Fruit fly (Drosophila melanogaster) whole organism, wandering third instar larva: ENCODE results near the gene CG6277.

Experiments used
- Abd-B ChIP-seq: fragments of >200 bp; optimal IDR thresholded peaks from 2 replicates; lab custom pipeline; 2017; ENCODE audit warnings: missing biosample characterization, missing genetic modification characterization
- CG32264 ChIP-seq: fragments of 200-800 bp; sonication (Bioruptor generic); optimal IDR thresholded peaks from 2 replicates; lab custom pipeline; 2016; ENCODE audit warnings: missing biosample characterization, missing genetic modification characterization
- CrebA ChIP-seq: fragments of 200-800 bp; sonication (Bioruptor generic); optimal IDR thresholded peaks from 2 replicates; lab custom pipeline; 2016; ENCODE audit warnings: missing biosample characterization, mild to moderate bottlenecking, missing genetic modification characterization, borderline replicate concordance
- Dfd ChIP-seq: fragments of >200 bp; optimal IDR thresholded peaks from 2 replicates; lab custom pipeline; 2017; ENCODE audit warnings: missing biosample characterization, missing genetic modification characterization
- Dif ChIP-seq: fragments of 200-275, 200-300 bp; sonication (Bioruptor generic); optimal IDR thresholded peaks from 2 replicates; lab custom pipeline; 2018; ENCODE audit warnings: missing biosample characterization, missing genetic modification characterization; ENCODE audit not compliant: partially characterized antibody
- GATAd ChIP-seq: sonication (Bioruptor generic); optimal IDR thresholded peaks from 2 replicates; lab custom pipeline; 2016; ENCODE audit warnings: missing biosample characterization, missing genetic modification characterization
- HLH106 ChIP-seq: fragments of 200-800 bp; optimal IDR thresholded peaks from 3 replicates; lab custom pipeline; 2019; ENCODE audit warnings: missing biosample characterization, mild to moderate bottlenecking, missing genetic modification characterization, moderate library complexity
- Hr78 ChIP-seq: fragments of >200 bp; optimal IDR thresholded peaks from 2 replicates; lab custom pipeline; 2017; ENCODE audit warnings: missing biosample characterization, missing genetic modification characterization
- Hr83 ChIP-seq: fragments of 200-300 bp; sonication (Bioruptor generic); optimal IDR thresholded peaks from 2 replicates; lab custom pipeline; 2016; ENCODE audit warnings: missing biosample characterization, mild to moderate bottlenecking, missing genetic modification characterization, moderate library complexity; ENCODE audit not compliant: poor library complexity, severe bottlenecking
- Jra ChIP-seq: sonication (Bioruptor generic); optimal IDR thresholded peaks from 2 replicates; lab custom pipeline; 2016; ENCODE audit warnings: missing biosample characterization, missing genetic modification characterization
- Mio ChIP-seq: sonication (Bioruptor generic); optimal IDR thresholded peaks from 2 replicates; lab custom pipeline; 2016; ENCODE audit warnings: missing biosample characterization, missing genetic modification characterization
- Myc ChIP-seq: fragments of >200 bp; optimal IDR thresholded peaks from 2 replicates; lab custom pipeline; 2017
- N ChIP-seq: fragments of >200 bp; optimal IDR thresholded peaks from 2 replicates; lab custom pipeline; 2018; ENCODE audit warnings: missing biosample characterization, missing external identifiers, missing genetic modification characterization
- Rel ChIP-seq, 2 experiments: fragments of 200-800 bp; sonication (Bioruptor generic) in 1 of 2; optimal IDR thresholded peaks; 2 replicates in 1 of 2; 3 replicates in 1 of 2; lab custom pipeline; 2016 to 2019; ENCODE audit warnings: mild to moderate bottlenecking in 2 of 2, missing biosample characterization in 2 of 2, missing genetic modification characterization in 2 of 2, moderate library complexity in 1 of 2
- Sp1 ChIP-seq: fragments of 200-800 bp; sonication (Bioruptor generic); optimal IDR thresholded peaks from 3 replicates; lab custom pipeline; 2019; ENCODE audit warnings: missing biosample characterization, mild to moderate bottlenecking, missing genetic modification characterization, moderate library complexity
- Vsx2 ChIP-seq: fragments of 200-300, 225-300 bp; sonication (Bioruptor generic); optimal IDR thresholded peaks from 2 replicates; lab custom pipeline; 2018; ENCODE audit warnings: missing biosample characterization, missing genetic modification characterization; ENCODE audit not compliant: partially characterized antibody
- br ChIP-seq: fragments of 200-800 bp; sonication (Bioruptor generic); optimal IDR thresholded peaks from 2 replicates; lab custom pipeline; 2016; ENCODE audit warnings: missing biosample characterization, missing genetic modification characterization
- brk ChIP-seq: fragments of 200-800 bp; sonication (Bioruptor generic); optimal IDR thresholded peaks from 2 replicates; lab custom pipeline; 2016; ENCODE audit warnings: missing biosample characterization, mild to moderate bottlenecking, missing genetic modification characterization
- dl ChIP-seq, 2 experiments: fragments of 175-275, 200-275 bp in 1 of 2; fragments of 200-275 bp in 1 of 2; sonication (Bioruptor generic); optimal IDR thresholded peaks; lab custom pipeline; 2018; ENCODE audit warnings: mild to moderate bottlenecking in 2 of 2, missing biosample characterization in 2 of 2, missing genetic modification characterization in 2 of 2, moderate library complexity in 2 of 2; ENCODE audit not compliant: partially characterized antibody in 2 of 2, insufficient read depth in 1 of 2
- dsf ChIP-seq: sonication (Bioruptor generic); optimal IDR thresholded peaks from 2 replicates; lab custom pipeline; 2016; ENCODE audit warnings: missing biosample characterization, missing genetic modification characterization, borderline replicate concordance
- foxo ChIP-seq, 2 experiments: fragments of 200-800 bp; sonication (Bioruptor generic); optimal IDR thresholded peaks; 2 replicates in 1 of 2; 3 replicates in 1 of 2; lab custom pipeline; 2016 to 2017; ENCODE audit warnings: missing biosample characterization in 2 of 2, missing genetic modification characterization in 2 of 2
- fru ChIP-seq: fragments of 200-800 bp; sonication (Bioruptor generic); optimal IDR thresholded peaks from 3 replicates; lab custom pipeline; 2016; ENCODE audit warnings: missing biosample characterization, mild to moderate bottlenecking, missing genetic modification characterization
- h ChIP-seq: fragments of 200-800 bp; sonication (Bioruptor generic); optimal IDR thresholded peaks from 3 replicates; lab custom pipeline; 2016; ENCODE audit warnings: missing biosample characterization, mild to moderate bottlenecking, missing genetic modification characterization
- jim ChIP-seq: fragments of 175-275, 200-325 bp; sonication (Bioruptor generic); optimal IDR thresholded peaks from 2 replicates; lab custom pipeline; 2016; ENCODE audit warnings: missing biosample characterization, mild to moderate bottlenecking, missing genetic modification characterization
- lola ChIP-seq: fragments of >200 bp; optimal IDR thresholded peaks from 2 replicates; lab custom pipeline; 2017; ENCODE audit warnings: missing biosample characterization, missing genetic modification characterization
- pan ChIP-seq: fragments of >200 bp; optimal IDR thresholded peaks from 2 replicates; lab custom pipeline; 2017
- psq ChIP-seq: fragments of 200-800 bp; sonication (Bioruptor generic); optimal IDR thresholded peaks from 3 replicates; lab custom pipeline; 2017; ENCODE audit warnings: missing biosample characterization, mild to moderate bottlenecking, missing genetic modification characterization, moderate library complexity
- rgr ChIP-seq: fragments of 200-800 bp; sonication (Bioruptor generic); optimal IDR thresholded peaks from 3 replicates; lab custom pipeline; 2016; ENCODE audit warnings: missing biosample characterization, mild to moderate bottlenecking, missing genetic modification characterization
- sage ChIP-seq: fragments of 200-800 bp; sonication (Bioruptor generic); optimal IDR thresholded peaks from 2 replicates; lab custom pipeline; 2016; ENCODE audit warnings: missing biosample characterization, mild to moderate bottlenecking, missing genetic modification characterization
- sv ChIP-seq: fragments of 200-800 bp; sonication (Bioruptor generic); optimal IDR thresholded peaks from 3 replicates; lab custom pipeline; 2016; ENCODE audit warnings: missing biosample characterization, missing genetic modification characterization
- tai ChIP-seq: sonication (Bioruptor generic); optimal IDR thresholded peaks from 2 replicates; lab custom pipeline; 2016; ENCODE audit warnings: missing biosample characterization, missing genetic modification characterization
- woc ChIP-seq: sonication (Bioruptor generic); optimal IDR thresholded peaks from 2 replicates; lab custom pipeline; 2016; ENCODE audit warnings: missing biosample characterization, mild to moderate bottlenecking, missing genetic modification characterization

The CG6277 gene

dm6 chr3R:27019701-27020172 is 3.3 kb downstream of the CG6277 start, which contains the start of gene CG17191:
TSS of gene CG17191 (minus strand) at chr3R:27019751.
- TF ChIP-seq Hr83 (no peak), Rel (GFP tag; optimal IDR thresholded peaks at IDR 0.05; lab: Kevin White, UChicago) (no peak), Rel (tag; optimal IDR thresholded peaks at IDR 0.05; lab: Kevin White, UChicago) (peak; percentile 29), h (GFP tag; lab: Kevin White, UChicago) (no peak)

- TF ChIP-seq pan (no peak), Hr83 (no peak), rgr (GFP tag; lab: Kevin White, UChicago) (no peak), Abd-B (GFP tag; lab: Kevin White, UChicago) (no peak), Myc (lab: Kevin White, UChicago) (no peak), br (GFP tag; lab: Kevin White, UChicago) (no peak), dl (GFP tag; optimal IDR thresholded peaks at IDR 0.05; lab: Kevin White, UChicago; ENCODE audit: insufficient read depth in 1 of 2, partially characterized antibody in 2 of 2) (no peak), CG32264 (GFP tag; lab: Kevin White, UChicago) (no peak), Mio (GFP tag; lab: Kevin White, UChicago) (no peak), woc (GFP tag; lab: Kevin White, UChicago) (no peak), Dfd (GFP tag; lab: Kevin White, UChicago) (no peak), CrebA (GFP tag; lab: Kevin White, UChicago) (no peak), Sp1 (GFP tag; lab: Kevin White, UChicago) (no peak), brk (no peak), HLH106 (no peak), Jra (GFP tag; lab: Kevin White, UChicago) (no peak)
Observed at dm6 chr3R:27018187-27018586, 4.8 kb downstream of the CG6277 start, which contains the start of gene CG17192. TSS of gene CG17192 (minus strand) at chr3R:27018287.

DNA sequence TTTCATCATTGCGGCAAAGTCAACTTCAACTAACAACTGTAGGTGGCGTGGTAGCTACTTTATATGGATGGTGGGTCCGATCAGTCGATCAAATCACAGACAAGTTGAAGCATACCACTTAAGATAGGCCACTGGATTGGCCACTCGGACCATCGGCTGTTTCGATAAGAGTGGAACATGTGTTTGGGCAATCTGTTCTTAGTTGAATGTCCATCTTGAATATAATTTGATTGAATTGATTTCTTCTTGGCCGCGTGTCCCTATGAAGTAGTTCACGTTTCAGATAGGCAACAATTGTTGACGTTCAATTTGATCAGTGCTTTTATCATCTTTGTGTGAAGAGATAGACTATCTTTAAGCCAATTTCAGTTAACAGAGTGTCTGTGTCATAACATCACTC is 16.0 kb downstream of the CG6277 start, which contains the start of gene CG6295:
TSS of gene CG6295 (minus strand) at position 34 of the 400 bp plus-strand sequence.
- TF ChIP-seq h (GFP tag; lab: Kevin White, UChicago) (no peak), tai (GFP tag; lab: Kevin White, UChicago) (no peak), woc (GFP tag; lab: Kevin White, UChicago) (no peak)

dm6 chr3R:27005338-27005737 is 17.7 kb downstream of the CG6277 start, which contains the start of gene CG6296:
TSS of gene CG6296 (minus strand) at chr3R:27005469.
- TF ChIP-seq Hr78 (GFP tag; lab: Kevin White, UChicago), result no peak
- no peak for TF ChIP-seq jim (GFP tag; lab: Kevin White, UChicago)
- TF ChIP-seq psq, result no peak
- TF ChIP-seq CG32264 (GFP tag; lab: Kevin White, UChicago), result no peak
- no peak for TF ChIP-seq fru (GFP tag; lab: Kevin White, UChicago)
- no peak for TF ChIP-seq lola (GFP tag; lab: Kevin White, UChicago)

dm6 chr3R:27002787-27003186 is 20.2 kb downstream of the CG6277 start:
- TF ChIP-seq lola (GFP tag; lab: Kevin White, UChicago), result no peak
- no peak for TF ChIP-seq woc (GFP tag; lab: Kevin White, UChicago)
- TF ChIP-seq GATAd (GFP tag; lab: Kevin White, UChicago), result no peak
- TF ChIP-seq N (GFP tag; lab: Kevin White, UChicago), result no peak
- TF ChIP-seq psq, result no peak
- TF ChIP-seq HLH106, result no peak
- TF ChIP-seq Vsx2, result no peak
- TF ChIP-seq fru (GFP tag; lab: Kevin White, UChicago), result no peak
- TF ChIP-seq tai (GFP tag; lab: Kevin White, UChicago), result no peak
- no peak for TF ChIP-seq sage (GFP tag; lab: Kevin White, UChicago)
- TF ChIP-seq, all 38 proteins: peak for 0

DNA sequence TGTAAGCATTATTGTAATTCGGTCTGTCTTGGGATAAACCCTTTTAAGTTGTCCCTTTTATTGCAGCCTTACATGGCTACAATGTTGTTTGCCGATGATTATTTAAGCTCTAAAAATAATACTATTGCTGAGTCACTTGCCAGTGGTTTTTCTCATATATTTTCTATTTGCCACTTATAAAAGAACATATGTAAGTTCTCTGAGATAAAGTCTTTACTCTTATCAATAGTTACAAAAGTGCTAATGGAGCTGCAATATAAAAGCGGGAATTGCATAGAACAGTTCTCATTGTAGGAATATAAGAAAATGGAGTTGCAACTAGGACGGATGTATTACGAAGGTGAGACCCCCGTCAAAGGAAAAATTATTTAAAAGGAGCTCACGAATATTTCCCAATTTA is 23.6 kb downstream of the CG6277 start, which contains the start of gene CG31077:
TSS of gene CG31077 (plus strand) at position 301 of the 400 bp plus-strand sequence.
- TF ChIP-seq Abd-B (GFP tag; lab: Kevin White, UChicago) (no peak), sv (no peak), br (GFP tag; lab: Kevin White, UChicago) (no peak), dsf (GFP tag; lab: Kevin White, UChicago) (no peak), CG32264 (GFP tag; lab: Kevin White, UChicago) (no peak), Sp1 (GFP tag; lab: Kevin White, UChicago) (no peak), Dif (GFP tag; lab: Kevin White, UChicago) (no peak), foxo (GFP tag; optimal IDR thresholded peaks at IDR 0.05; lab: Kevin White, UChicago) (no peak), tai (GFP tag; lab: Kevin White, UChicago) (no peak), woc (GFP tag; lab: Kevin White, UChicago) (no peak), N (GFP tag; lab: Kevin White, UChicago) (no peak)
- TF ChIP-seq, all 38 proteins: peak for 0
